Fruit fly (Drosophila melanogaster): ENCODE measurements around the gene ctp.

Gene ctp

DNA sequence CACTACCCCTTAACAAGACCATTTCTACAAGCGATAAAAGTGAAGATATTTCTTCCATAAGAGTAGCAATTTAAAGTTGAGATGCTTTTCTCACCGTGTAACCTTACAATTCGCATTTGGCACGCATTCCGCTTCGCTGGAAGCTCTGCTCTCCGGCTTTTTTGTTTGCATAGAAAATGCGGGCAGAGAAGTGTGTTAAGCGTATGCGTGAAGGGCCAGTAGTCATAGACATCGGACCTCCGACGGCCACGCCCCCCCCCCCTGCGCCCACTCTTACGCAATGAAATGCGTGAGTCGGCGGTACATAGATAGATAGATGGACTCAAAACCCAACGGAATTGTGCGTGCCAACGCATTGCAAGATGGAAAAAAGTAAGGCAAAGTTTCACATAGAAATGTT, 18.2 kb upstream of the ctp start (continued):
- TF ChIP-seq odd (GFP tag; optimal IDR thresholded peaks at IDR 0.05) (no peak), CG13775 (GFP tag; optimal IDR thresholded peaks at IDR 0.05) (no peak), Fer2 (tag; optimal IDR thresholded peaks at IDR 0.05) (no peak), chn (GFP tag; optimal IDR thresholded peaks at IDR 0.05) (no peak), Hey (tag; optimal IDR thresholded peaks at IDR 0.05) (no peak), CG2202 (tag; optimal IDR thresholded peaks at IDR 0.05) (no peak), ATbp (GFP tag; optimal IDR thresholded peaks at IDR 0.05) (no peak), bowl (GFP tag; IDR thresholded peaks at IDR 0.05) (no peak), CG15696 (tag; optimal IDR thresholded peaks at IDR 0.05) (no peak), Drgx (GFP tag; IDR thresholded peaks at IDR 0.05) (peak; percentile 32; the same call in 1 of the 2 replicates), HHEX (GFP tag; optimal IDR thresholded peaks at IDR 0.05) (no peak), E2f2 (GFP tag; IDR thresholded peaks at IDR 0.05) (0 out of 2 replicates have a peak, but pooled peaks have one; percentile 7), CG6683 (GFP tag; optimal IDR thresholded peaks at IDR 0.05) (no peak), pnt (GFP tag; optimal IDR thresholded peaks at IDR 0.05) (no peak), pzg (GFP tag; optimal IDR thresholded peaks at IDR 0.05) (no peak), Med (GFP tag) (no peak), CG13123 (GFP tag; optimal IDR thresholded peaks at IDR 0.05) (no peak), Tbp (GFP tag; optimal IDR thresholded peaks at IDR 0.05) (no peak), sima (GFP tag; optimal IDR thresholded peaks at IDR 0.05) (no peak), insv (GFP tag; optimal IDR thresholded peaks at IDR 0.05) (no peak), Dbx (GFP tag; IDR thresholded peaks at IDR 0.05) (no peak), slbo (GFP tag; IDR thresholded peaks at IDR 0.05) (peak; percentile 36; the same call in 1 of the 2 replicates), zen (tag; optimal IDR thresholded peaks at IDR 0.05) (no peak), row (GFP tag; IDR thresholded peaks at IDR 0.05) (peak; percentile 35; the same call in 2 of the 3 replicates), gcm (GFP tag; optimal IDR thresholded peaks at IDR 0.05) (peak; percentile 45), psq (GFP tag; optimal IDR thresholded peaks at IDR 0.05) (no peak), pb (GFP tag; optimal IDR thresholded peaks at IDR 0.05) (no peak), dysf (GFP tag; IDR thresholded peaks at IDR 0.05) (no peak), sd (tag; optimal IDR thresholded peaks at IDR 0.05) (peak; percentile 68), fu2 (GFP tag; optimal IDR thresholded peaks at IDR 0.05) (no peak), CG31224 (GFP tag; IDR thresholded peaks at IDR 0.05) (no peak), CG9215 (GFP tag; IDR thresholded peaks at IDR 0.05) (no peak), Pdp1 (GFP tag; optimal IDR thresholded peaks at IDR 0.05) (peak in 1 of 2 experiments; percentile 77), disco-r (GFP tag; optimal IDR thresholded peaks at IDR 0.05) (no peak), schlank (tag; optimal IDR thresholded peaks at IDR 0.05) (no peak), croc (GFP tag; conservative IDR thresholded peaks at IDR 0.05) (no peak), lbe (GFP tag; optimal IDR thresholded peaks at IDR 0.05) (no peak), Ets65A (GFP tag) (no peak), Lpt (GFP tag; optimal IDR thresholded peaks at IDR 0.05) (no peak)

DNA sequence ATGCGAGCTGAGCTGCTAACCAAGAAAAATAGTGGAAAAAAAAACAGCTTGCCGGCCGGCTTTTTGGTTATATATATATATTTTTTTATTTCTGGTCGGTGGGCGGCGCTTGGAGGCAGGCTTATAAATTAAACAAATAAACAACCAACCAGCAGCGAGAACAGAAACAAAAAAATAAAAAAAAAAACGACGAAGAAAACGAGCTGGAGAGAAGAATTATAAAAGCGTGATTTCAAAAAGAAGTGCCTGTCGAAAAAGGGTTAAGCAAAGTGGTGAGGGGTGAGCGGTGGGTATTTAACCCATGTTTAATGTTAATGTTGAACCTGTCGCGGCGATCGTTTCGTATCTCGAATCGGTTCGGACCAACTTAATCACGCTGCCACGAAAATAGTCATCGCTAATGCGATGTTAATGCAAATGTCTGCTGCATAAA, 16.4 kb upstream of the ctp start:
- peak; percentile 65 for TF ChIP-seq Awh (GFP tag; IDR thresholded peaks at IDR 0.05)
- TF ChIP-seq Med (GFP tag): peak; percentile 19
- TF ChIP-seq cwo (GFP tag; optimal IDR thresholded peaks at IDR 0.05): peak; percentile 26
- peak; percentile 64; the same call in 1 of the 3 replicates for TF ChIP-seq CG34422 (GFP tag; IDR thresholded peaks at IDR 0.05)
- no peak for TF ChIP-seq fd64A (GFP tag; optimal IDR thresholded peaks at IDR 0.05)
- peak; percentile 14 for TF ChIP-seq oc (tag; optimal IDR thresholded peaks at IDR 0.05)
- 0 out of 4 replicates have a peak, but pooled peaks have one; percentile 62 for TF ChIP-seq chinmo (GFP tag; IDR thresholded peaks at IDR 0.05; ENCODE audit: partially characterized antibody)
- no peak for TF ChIP-seq zen2 (GFP tag; IDR thresholded peaks at IDR 0.05; ENCODE audit: partially characterized antibody)
- peak; percentile 20 for TF ChIP-seq sd (tag; optimal IDR thresholded peaks at IDR 0.05)
- TF ChIP-seq CG13894 (tag; optimal IDR thresholded peaks at IDR 0.05): peak; percentile 34
- TF ChIP-seq CG3995 (GFP tag; optimal IDR thresholded peaks at IDR 0.05): peak; percentile 87
- peak; percentile 75 for TF ChIP-seq sqz (GFP tag; optimal IDR thresholded peaks at IDR 0.05)
- TF ChIP-seq Mad (GFP tag; optimal IDR thresholded peaks at IDR 0.05): no peak
- TF ChIP-seq Nf-YC (tag; optimal IDR thresholded peaks at IDR 0.05): peak; percentile 68
- TF ChIP-seq CG6689 (GFP tag; IDR thresholded peaks at IDR 0.05): no peak
- peak; percentile 60 for TF ChIP-seq Nf-YB (GFP tag; optimal IDR thresholded peaks at IDR 0.05)
